Worm (Caenorhabditis elegans) whole organism, early embryonic: ENCODE measurements around the gene C14H10.3.

Source experiments
- B0310.2 ChIP-seq: sonication (generic microtip); optimal IDR thresholded peaks from 2 replicates; lab custom pipeline; 2016; ENCODE audit warnings: mild to moderate bottlenecking, missing genetic modification characterization, missing compliant biosample characterization
- F13C5.2 ChIP-seq: sonication (generic microtip); optimal IDR thresholded peaks from 2 replicates; lab custom pipeline; 2017; ENCODE audit warnings: mild to moderate bottlenecking, missing genetic modification characterization, inconsistent platforms, missing compliant biosample characterization
- ama-1 ChIP-seq: fragments of 150-350 bp; optimal IDR thresholded peaks from 2 replicates; lab custom pipeline; 2014
- ceh-13 ChIP-seq: fragments of 200-800 bp; sonication (Bioruptor generic); optimal IDR thresholded peaks from 2 replicates; lab custom pipeline; 2018; ENCODE audit warnings: mild to moderate bottlenecking, missing genetic modification characterization, missing compliant biosample characterization
- ceh-36 ChIP-seq: sonication (generic microtip); optimal IDR thresholded peaks from 2 replicates; lab custom pipeline; 2016; ENCODE audit warnings: missing genetic modification characterization, inconsistent platforms, missing compliant biosample characterization
- ets-7 ChIP-seq: sonication (generic microtip); optimal IDR thresholded peaks from 2 replicates; lab custom pipeline; 2016; ENCODE audit warnings: missing genotype, missing genetic modification characterization, missing compliant biosample characterization
- flt-1 ChIP-seq: fragments of 200-800 bp; sonication (Bioruptor generic); IDR thresholded peaks from 2 replicates; pipeline ENCODE4 v1.3.6; 2022; ENCODE audit warnings: missing genetic modification characterization, missing compliant biosample characterization
- hmbx-1 ChIP-seq: sonication (generic microtip); optimal IDR thresholded peaks from 2 replicates; lab custom pipeline; 2016; ENCODE audit warnings: mild to moderate bottlenecking, missing genetic modification characterization, missing compliant biosample characterization
- hmg-4 ChIP-seq: fragments of 200-800 bp; sonication (Bioruptor generic); optimal IDR thresholded peaks from 2 replicates; lab custom pipeline; 2018; ENCODE audit warnings: mild to moderate bottlenecking, missing genetic modification characterization, missing compliant biosample characterization
- hnd-1 ChIP-seq: sonication (generic microtip); optimal IDR thresholded peaks from 2 replicates; lab custom pipeline; 2016; ENCODE audit warnings: missing genetic modification characterization, missing compliant biosample characterization
- pes-1 ChIP-seq: fragments of 200-800 bp; sonication (Bioruptor generic); IDR thresholded peaks from 2 replicates; pipeline ENCODE4 v1.3.6; 2022; ENCODE audit warnings: missing genetic modification reagents, missing genetic modification characterization, missing compliant biosample characterization
- tbx-11 ChIP-seq: fragments of 200-800 bp; sonication (Bioruptor generic); IDR thresholded peaks from 2 replicates; pipeline ENCODE4 v1.3.6; 2022; ENCODE audit warnings: missing genetic modification characterization, missing compliant biosample characterization
- tbx-37 ChIP-seq: fragments of 200-800 bp; sonication (Bioruptor generic); conservative IDR thresholded peaks from 2 replicates; pipeline ENCODE4 v1.3.6; 2022; ENCODE audit warnings: missing genetic modification reagents, missing genetic modification characterization, missing compliant biosample characterization
- tra-4 ChIP-seq: sonication (generic microtip); optimal IDR thresholded peaks from 2 replicates; lab custom pipeline; 2017; ENCODE audit warnings: missing genetic modification characterization, missing compliant biosample characterization

DNA sequence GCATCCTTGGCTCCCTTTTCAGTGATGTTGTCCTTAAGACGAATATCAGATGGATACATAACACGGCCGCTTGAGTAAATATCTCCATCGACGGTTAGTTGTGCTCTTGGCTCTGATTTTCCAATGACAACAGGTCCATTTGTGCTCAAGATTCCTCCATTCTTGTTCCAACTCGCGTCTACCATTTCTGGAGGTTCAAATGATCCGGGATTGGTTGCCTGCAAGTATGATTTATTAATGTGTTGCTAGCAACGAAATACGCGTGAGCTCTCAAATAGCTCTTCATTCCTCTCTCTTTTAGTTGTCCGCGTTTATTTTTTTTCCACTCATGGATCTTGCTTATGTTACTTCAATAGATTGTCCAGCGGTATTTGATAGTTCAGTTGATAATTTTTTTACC lies 44.2 kb downstream of the C14H10.3 start, which contains the start of gene arrd-28:
- TF ChIP-seq ceh-36 (tag; lab: Kevin White, UChicago): no peak
- TF ChIP-seq tbx-37: no peak
- no peak for TF ChIP-seq ama-1 (lab: Kevin White, UChicago)
- no peak for TF ChIP-seq flt-1
- TF ChIP-seq F13C5.2 (tag; lab: Kevin White, UChicago): no peak
- TF ChIP-seq ets-7 (tag; lab: Kevin White, UChicago): no peak
- no peak for TF ChIP-seq hmg-4 (GFP tag; lab: Kevin White, UChicago)
- no peak for TF ChIP-seq tra-4 (tag; lab: Kevin White, UChicago)
- no peak for TF ChIP-seq tbx-11
- no peak for TF ChIP-seq hnd-1 (tag; lab: Kevin White, UChicago)
- TF ChIP-seq ceh-13 (GFP tag; lab: Kevin White, UChicago): no peak
- TF ChIP-seq B0310.2: no peak
- no peak for TF ChIP-seq hmbx-1
- TF ChIP-seq pes-1 (GFP tag; lab: Robert Waterston, UW): no peak
